Worm (Caenorhabditis elegans) whole organism, early embryonic: ENCODE data around the gene T10D4.6.

Experiments used
- F13C5.2 ChIP-seq: sonication (generic microtip); optimal IDR thresholded peaks from 2 replicates; lab custom pipeline; 2017; ENCODE audit warnings: mild to moderate bottlenecking, missing genetic modification characterization, inconsistent platforms, missing compliant biosample characterization
- aly-1 ChIP-seq: sonication (generic microtip); optimal IDR thresholded peaks from 2 replicates; lab custom pipeline; 2016; ENCODE audit warnings: missing genetic modification characterization, missing compliant biosample characterization
- ama-1 ChIP-seq: fragments of 150-350 bp; optimal IDR thresholded peaks from 2 replicates; lab custom pipeline; 2014
- ceh-13 ChIP-seq: fragments of 200-800 bp; sonication (Bioruptor generic); optimal IDR thresholded peaks from 2 replicates; lab custom pipeline; 2018; ENCODE audit warnings: mild to moderate bottlenecking, missing genetic modification characterization, missing compliant biosample characterization
- ceh-36 ChIP-seq: sonication (generic microtip); optimal IDR thresholded peaks from 2 replicates; lab custom pipeline; 2016; ENCODE audit warnings: missing genetic modification characterization, inconsistent platforms, missing compliant biosample characterization
- flt-1 ChIP-seq: fragments of 200-800 bp; sonication (Bioruptor generic); IDR thresholded peaks from 2 replicates; pipeline ENCODE4 v1.3.6; 2022; ENCODE audit warnings: missing genetic modification characterization, missing compliant biosample characterization
- hmbx-1 ChIP-seq: sonication (generic microtip); optimal IDR thresholded peaks from 2 replicates; lab custom pipeline; 2016; ENCODE audit warnings: mild to moderate bottlenecking, missing genetic modification characterization, missing compliant biosample characterization
- hmg-4 ChIP-seq: fragments of 200-800 bp; sonication (Bioruptor generic); optimal IDR thresholded peaks from 2 replicates; lab custom pipeline; 2018; ENCODE audit warnings: mild to moderate bottlenecking, missing genetic modification characterization, missing compliant biosample characterization
- hnd-1 ChIP-seq: sonication (generic microtip); optimal IDR thresholded peaks from 2 replicates; lab custom pipeline; 2016; ENCODE audit warnings: missing genetic modification characterization, missing compliant biosample characterization
- scrt-1 ChIP-seq: fragments of 200-800 bp; sonication (Bioruptor generic); IDR thresholded peaks from 2 replicates; pipeline ENCODE4 v1.3.6; 2022; ENCODE audit warnings: missing genetic modification characterization, missing compliant biosample characterization
- tbx-37 ChIP-seq: fragments of 200-800 bp; sonication (Bioruptor generic); conservative IDR thresholded peaks from 2 replicates; pipeline ENCODE4 v1.3.6; 2022; ENCODE audit warnings: missing genetic modification reagents, missing genetic modification characterization, missing compliant biosample characterization
- tra-4 ChIP-seq: sonication (generic microtip); optimal IDR thresholded peaks from 2 replicates; lab custom pipeline; 2017; ENCODE audit warnings: missing genetic modification characterization, missing compliant biosample characterization

ce11 chrII:3109533-3109932, 9.6 kb upstream of the T10D4.6 start:
- TF ChIP-seq tbx-37 (GFP tag; lab: Robert Waterston, UW) = no peak
- TF ChIP-seq ama-1 (lab: Kevin White, UChicago) = no peak
- TF ChIP-seq hmbx-1 (tag; lab: Kevin White, UChicago) = no peak
- TF ChIP-seq ceh-13 (GFP tag; lab: Kevin White, UChicago) = no peak
- TF ChIP-seq ceh-36 (tag; lab: Kevin White, UChicago) = no peak
- no peak for TF ChIP-seq hmg-4
- no peak for TF ChIP-seq scrt-1 (GFP tag; lab: Robert Waterston, UW)
- no peak for TF ChIP-seq hnd-1 (tag; lab: Kevin White, UChicago)
- TF ChIP-seq F13C5.2 (tag; lab: Kevin White, UChicago) = no peak
- no peak for TF ChIP-seq flt-1 (GFP tag; lab: Robert Waterston, UW)
- TF ChIP-seq aly-1 (tag; lab: Kevin White, UChicago) = no peak
- TF ChIP-seq tra-4 (tag; lab: Kevin White, UChicago) = no peak
